Worm (Caenorhabditis elegans) whole organism, L1 larva: ENCODE measurements around the gene trm-2A.

Experiments used
- aly-2 ChIP-seq: fragments of 150-350 bp; optimal IDR thresholded peaks from 2 replicates; lab custom pipeline; 2014; ENCODE audit warnings: missing biosample characterization, missing genetic modification characterization
- sox-4 ChIP-seq: sonication (generic microtip); optimal IDR thresholded peaks from 2 replicates; lab custom pipeline; 2016; ENCODE audit warnings: missing genetic modification characterization, missing compliant biosample characterization
- unc-62 ChIP-seq: fragments of 150-350 bp; optimal IDR thresholded peaks from 2 replicates; lab custom pipeline; 2014; ENCODE audit warnings: missing biosample characterization, missing genetic modification reagents, missing genetic modification characterization

- no peak for TF ChIP-seq unc-62 (GFP tag; lab: Kevin White, UChicago)
- no peak for TF ChIP-seq sox-4 (tag; lab: Kevin White, UChicago)
- TF ChIP-seq aly-2 (tag; lab: Kevin White, UChicago), result no peak
These were observed 28.8 kb upstream of the trm-2A start, which contains the start of gene T02B11.9 for ce11 chrV:875945-876344.
